Worm (Caenorhabditis elegans) whole organism, L1 larva: ENCODE data around the gene T12G3.4.

Experiments
- aly-2 ChIP-seq: fragments of 150-350 bp; optimal IDR thresholded peaks from 2 replicates; lab custom pipeline; 2014; ENCODE audit warnings: missing biosample characterization, missing genetic modification characterization
- blmp-1 ChIP-seq: fragments of 150-350 bp; optimal IDR thresholded peaks from 2 replicates; lab custom pipeline; 2014; ENCODE audit warnings: missing biosample characterization, missing genetic modification characterization
- fos-1 ChIP-seq: fragments of 150-350 bp; optimal IDR thresholded peaks from 2 replicates; lab custom pipeline; 2014; ENCODE audit warnings: missing biosample characterization, missing genetic modification characterization
- hlh-17 ChIP-seq: fragments of 200-800 bp; sonication (Bioruptor generic); optimal IDR thresholded peaks from 2 replicates; lab custom pipeline; 2018; ENCODE audit warnings: missing genetic modification characterization, mild to moderate bottlenecking, missing compliant biosample characterization, moderate library complexity, borderline replicate concordance
- hlh-4 ChIP-seq: sonication (generic microtip); optimal IDR thresholded peaks from 2 replicates; lab custom pipeline; 2016; ENCODE audit warnings: mild to moderate bottlenecking, missing genetic modification characterization, missing compliant biosample characterization
- mep-1 ChIP-seq: fragments of 150-350 bp; optimal IDR thresholded peaks from 2 replicates; lab custom pipeline; 2014; ENCODE audit warnings: missing biosample characterization, missing genetic modification characterization
- nhr-11 ChIP-seq: fragments of 150-350 bp; optimal IDR thresholded peaks from 2 replicates; lab custom pipeline; 2014; ENCODE audit warnings: missing biosample characterization, missing genetic modification characterization
- nhr-19 ChIP-seq: fragments of 200-800 bp; sonication (Bioruptor generic); conservative IDR thresholded peaks from 2 replicates; pipeline ENCODE4 v1.3.6; 2022; ENCODE audit warnings: missing genetic modification characterization, missing compliant biosample characterization
- nhr-28 ChIP-seq: fragments of 150-350 bp; optimal IDR thresholded peaks from 2 replicates; lab custom pipeline; 2014; ENCODE audit warnings: missing biosample characterization, missing genetic modification characterization
- nhr-90 ChIP-seq: sonication (generic microtip); optimal IDR thresholded peaks from 2 replicates; lab custom pipeline; 2016; ENCODE audit warnings: mild to moderate bottlenecking, missing genetic modification characterization, missing compliant biosample characterization; ENCODE audit not compliant: poor library complexity
- tlp-1 ChIP-seq: fragments of 150-350 bp; optimal IDR thresholded peaks from 2 replicates; lab custom pipeline; 2014; ENCODE audit warnings: missing biosample characterization, missing genetic modification characterization
- unc-62 ChIP-seq: fragments of 150-350 bp; optimal IDR thresholded peaks from 2 replicates; lab custom pipeline; 2014; ENCODE audit warnings: missing biosample characterization, missing genetic modification reagents, missing genetic modification characterization
- ztf-11 ChIP-seq, 2 experiments: sonication (generic microtip); optimal IDR thresholded peaks; 2 replicates each; lab custom pipeline; 2016 to 2017; ENCODE audit warnings: missing genetic modification characterization in 2 of 2, missing biosample characterization in 1 of 2, missing compliant biosample characterization in 1 of 2

ce11 chrIV:12033985-12034384, 14.1 kb upstream of the T12G3.4 start, which contains the start of gene sqst-1:
- TF ChIP-seq aly-2 (no peak), fos-1 (no peak), unc-62 (GFP tag; lab: Kevin White, UChicago) (no peak), nhr-11 (tag; lab: Kevin White, UChicago) (no peak), tlp-1 (no peak), blmp-1 (peak; percentile 26), nhr-28 (tag; lab: Kevin White, UChicago) (no peak), mep-1 (peak; percentile 11), ztf-11 (tag; optimal IDR thresholded peaks at IDR 0.05; lab: Kevin White, UChicago) (no peak), nhr-90 (no peak), nhr-19 (GFP tag; lab: Robert Waterston, UW) (no peak), hlh-17 (GFP tag; lab: Kevin White, UChicago) (no peak), hlh-4 (tag; lab: Kevin White, UChicago) (no peak)
